Worm (Caenorhabditis elegans): ENCODE measurements around the gene F32D8.2.

DNA sequence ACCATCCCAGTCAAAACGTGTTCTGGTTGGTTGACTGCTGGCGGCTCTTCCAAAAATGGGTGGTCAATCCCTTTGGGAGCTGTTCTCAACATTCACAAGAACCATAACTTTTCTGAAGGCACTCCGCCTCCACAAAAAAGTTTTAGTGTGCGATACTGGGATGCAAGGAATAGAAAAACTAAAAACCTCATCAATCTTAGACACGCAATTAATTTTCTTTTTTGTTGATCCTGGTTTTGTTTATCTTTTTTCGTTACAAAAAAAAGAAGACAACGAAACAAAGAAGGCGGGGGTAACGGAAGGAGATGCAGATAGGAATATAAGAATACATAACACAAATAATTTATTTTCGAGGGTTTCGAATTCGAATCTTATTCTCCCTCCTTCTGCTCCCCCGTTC is 45.4 kb upstream of the F32D8.2 start:
- TF ChIP-seq ama-1 (optimal IDR thresholded peaks at IDR 0.05) (no peak), F13H6.1 (tag; optimal IDR thresholded peaks at IDR 0.05) (no peak), hlh-30 (tag; optimal IDR thresholded peaks at IDR 0.05; ENCODE audit: insufficient read depth) (no peak), C08G9.2 (tag; optimal IDR thresholded peaks at IDR 0.05) (no peak), fkh-10 (GFP tag; optimal IDR thresholded peaks at IDR 0.05) (no peak), hlh-15 (tag; optimal IDR thresholded peaks at IDR 0.05) (no peak), dve-1 (tag; optimal IDR thresholded peaks at IDR 0.05) (no peak), unc-55 (GFP tag; optimal IDR thresholded peaks at IDR 0.05) (no peak), pqm-1 (tag; optimal IDR thresholded peaks at IDR 0.05) (no peak), elt-2 (tag; optimal IDR thresholded peaks at IDR 0.05) (no peak), sox-4 (tag; optimal IDR thresholded peaks at IDR 0.05) (no peak), rnt-1 (tag; optimal IDR thresholded peaks at IDR 0.05) (no peak), sox-2 (GFP tag; IDR thresholded peaks at IDR 0.05) (no peak), hlh-6 (tag; optimal IDR thresholded peaks at IDR 0.05) (no peak)
